Fruit fly (Drosophila melanogaster) whole organism, larva: ENCODE results near the gene Remo.
A peak's percentile ranks its signal among the peaks of the same experiment; 100 is the strongest.

ENCODE experiments used
- noc ChIP-seq: fragments of 200-800 bp; sonication (Bioruptor generic); optimal IDR thresholded peaks from 3 replicates; lab custom pipeline; 2019; ENCODE audit warnings: missing biosample characterization, mild to moderate bottlenecking, missing genetic modification characterization, moderate library complexity

Gene Remo

dm6 chrX:13315463-13315817 is 27.6 kb downstream of the Remo start:
- TF ChIP-seq noc (tag; lab: Kevin White, UChicago) = no peak

dm6 chrX:13319376-13319883 is 31.6 kb downstream of the Remo start:
- TF ChIP-seq noc (tag; lab: Kevin White, UChicago) = peak; percentile 72

- peak; percentile 76 for TF ChIP-seq noc (tag; lab: Kevin White, UChicago)
These were observed 33.0 kb downstream of the Remo start for dm6 chrX:13320697-13321445.

dm6 chrX:13322405-13322804 is 34.6 kb downstream of the Remo start:
- no peak for TF ChIP-seq noc (tag; lab: Kevin White, UChicago)

- TF ChIP-seq noc (tag; lab: Kevin White, UChicago) = peak; percentile 43
These were observed 35.3 kb downstream of the Remo start for dm6 chrX:13323114-13323513.

- no peak for TF ChIP-seq noc (tag; lab: Kevin White, UChicago)
These were observed 35.7 kb downstream of the Remo start for dm6 chrX:13323526-13323925.

- no peak for TF ChIP-seq noc (tag; lab: Kevin White, UChicago)
These were observed 37.5 kb downstream of the Remo start for dm6 chrX:13325310-13325709.

dm6 chrX:13329572-13330046 is 41.8 kb downstream of the Remo start, which contains the start of gene Prx2:
TSS of gene Prx2 (plus strand) at chrX:13329824.
- peak; percentile 26 for TF ChIP-seq noc (tag; lab: Kevin White, UChicago)

dm6 chrX:13331814-13332701 is 44.2 kb downstream of the Remo start:
- TF ChIP-seq noc (tag; lab: Kevin White, UChicago) = peak; percentile 66

- peak; percentile 61 for TF ChIP-seq noc (tag; lab: Kevin White, UChicago)
These were observed 44.9 kb downstream of the Remo start for dm6 chrX:13332702-13333243.

- TF ChIP-seq noc (tag; lab: Kevin White, UChicago) = peak; percentile 52
These were observed 46.7 kb downstream of the Remo start for dm6 chrX:13334434-13335146.

dm6 chrX:13337454-13337853 is 49.6 kb downstream of the Remo start, which contains the start of gene RpS15Aa:
TSS of gene RpS15Aa (minus strand) at chrX:13337705.
- TF ChIP-seq noc (tag; lab: Kevin White, UChicago) = peak; percentile 51

- TF ChIP-seq noc (tag; lab: Kevin White, UChicago) = no peak
These were observed 50.3 kb downstream of the Remo start, which contains the start of gene CG15747 for dm6 chrX:13338113-13338512. TSS of gene CG15747 (plus strand) at chrX:13338318.
